Fruit fly (Drosophila melanogaster): ENCODE data around the gene NdufV3.

Gene NdufV3

dm6 chrX:11340719-11341322 is 9.0 kb upstream of the NdufV3 start:
- TF ChIP-seq Dll (optimal IDR thresholded peaks at IDR 0.05) (no peak), usp (GFP tag; optimal IDR thresholded peaks at IDR 0.05) (no peak), EcR (GFP tag; optimal IDR thresholded peaks at IDR 0.05) (no peak), CG8478 (optimal IDR thresholded peaks at IDR 0.05) (no peak), psq (optimal IDR thresholded peaks at IDR 0.05) (no peak), pan (optimal IDR thresholded peaks at IDR 0.05) (no peak)

- TF ChIP-seq psq (optimal IDR thresholded peaks at IDR 0.05) (no peak), CG8478 (optimal IDR thresholded peaks at IDR 0.05) (no peak), Dll (optimal IDR thresholded peaks at IDR 0.05) (no peak), pan (optimal IDR thresholded peaks at IDR 0.05) (no peak), EcR (GFP tag; optimal IDR thresholded peaks at IDR 0.05) (no peak), usp (GFP tag; optimal IDR thresholded peaks at IDR 0.05) (no peak)
Observed at dm6 chrX:11342168-11342567, 7.6 kb upstream of the NdufV3 start.

dm6 chrX:11342771-11343170 is 7.0 kb upstream of the NdufV3 start:
- TF ChIP-seq usp (GFP tag; optimal IDR thresholded peaks at IDR 0.05) (no peak), psq (optimal IDR thresholded peaks at IDR 0.05) (no peak), pan (optimal IDR thresholded peaks at IDR 0.05) (no peak), EcR (GFP tag; optimal IDR thresholded peaks at IDR 0.05) (no peak), CG8478 (optimal IDR thresholded peaks at IDR 0.05) (no peak)

- TF ChIP-seq Dll (optimal IDR thresholded peaks at IDR 0.05) (no peak), CG8478 (optimal IDR thresholded peaks at IDR 0.05) (no peak), usp (GFP tag; optimal IDR thresholded peaks at IDR 0.05) (no peak), psq (optimal IDR thresholded peaks at IDR 0.05) (no peak), pan (optimal IDR thresholded peaks at IDR 0.05) (no peak), EcR (GFP tag; optimal IDR thresholded peaks at IDR 0.05) (no peak)
Observed at dm6 chrX:11347809-11348208, 2.0 kb upstream of the NdufV3 start, which contains the start of the genes GCS1 and CG11756. Gene GCS1 (minus strand): TSS chrX:11348001. Gene CG11756 (plus strand): TSS chrX:11348120.

- TF ChIP-seq usp (GFP tag; optimal IDR thresholded peaks at IDR 0.05) (no peak), EcR (GFP tag; optimal IDR thresholded peaks at IDR 0.05) (no peak), psq (optimal IDR thresholded peaks at IDR 0.05) (no peak), pan (optimal IDR thresholded peaks at IDR 0.05) (no peak), CG8478 (optimal IDR thresholded peaks at IDR 0.05) (no peak), Dll (optimal IDR thresholded peaks at IDR 0.05) (no peak)
Observed at dm6 chrX:11348829-11349228, 969 bp upstream of the NdufV3 start, which contains the start of gene CG1738. Gene CG1738 (plus strand): TSS chrX:11349049.

dm6 chrX:11350505-11351327 is 918 bp downstream of the NdufV3 start, which contains the start of gene CG1737:
Gene CG1737 (plus strand): TSS chrX:11350608.
- no peak for TF ChIP-seq EcR (GFP tag; optimal IDR thresholded peaks at IDR 0.05)
- TF ChIP-seq psq (optimal IDR thresholded peaks at IDR 0.05) = no peak
- TF ChIP-seq CG8478 (optimal IDR thresholded peaks at IDR 0.05) = no peak
- TF ChIP-seq pan (optimal IDR thresholded peaks at IDR 0.05) = no peak
- TF ChIP-seq usp (GFP tag; optimal IDR thresholded peaks at IDR 0.05) = no peak
- TF ChIP-seq Dll (optimal IDR thresholded peaks at IDR 0.05) = no peak

- no peak for TF ChIP-seq pan (optimal IDR thresholded peaks at IDR 0.05)
- TF ChIP-seq CG8478 (optimal IDR thresholded peaks at IDR 0.05) = no peak
- TF ChIP-seq Dll (optimal IDR thresholded peaks at IDR 0.05) = no peak
- no peak for TF ChIP-seq psq (optimal IDR thresholded peaks at IDR 0.05)
- TF ChIP-seq usp (GFP tag; optimal IDR thresholded peaks at IDR 0.05) = no peak
- no peak for TF ChIP-seq EcR (GFP tag; optimal IDR thresholded peaks at IDR 0.05)
Observed at dm6 chrX:11351351-11351750, 1.6 kb downstream of the NdufV3 start.

- TF ChIP-seq usp (GFP tag; optimal IDR thresholded peaks at IDR 0.05) (no peak), pan (optimal IDR thresholded peaks at IDR 0.05) (no peak), Dll (optimal IDR thresholded peaks at IDR 0.05) (no peak), CG8478 (optimal IDR thresholded peaks at IDR 0.05) (no peak), EcR (GFP tag; optimal IDR thresholded peaks at IDR 0.05) (no peak), psq (optimal IDR thresholded peaks at IDR 0.05) (no peak)
Observed at dm6 chrX:11355708-11356174, 5.9 kb downstream of the NdufV3 start, which contains the start of gene dsh. Gene dsh (plus strand): TSS chrX:11355881.

- no peak for TF ChIP-seq Dll (optimal IDR thresholded peaks at IDR 0.05)
- TF ChIP-seq CG8478 (optimal IDR thresholded peaks at IDR 0.05) = no peak
- no peak for TF ChIP-seq pan (optimal IDR thresholded peaks at IDR 0.05)
- TF ChIP-seq EcR (GFP tag; optimal IDR thresholded peaks at IDR 0.05) = no peak
- TF ChIP-seq psq (optimal IDR thresholded peaks at IDR 0.05) = no peak
- no peak for TF ChIP-seq usp (GFP tag; optimal IDR thresholded peaks at IDR 0.05)
Observed at dm6 chrX:11356648-11357047, 6.8 kb downstream of the NdufV3 start.

dm6 chrX:11359081-11359481 is 9.3 kb downstream of the NdufV3 start, which contains the start of gene Pa1:
Gene Pa1 (plus strand): TSS chrX:11359236.
- no peak for TF ChIP-seq psq (optimal IDR thresholded peaks at IDR 0.05)
- no peak for TF ChIP-seq Dll (optimal IDR thresholded peaks at IDR 0.05)
- no peak for TF ChIP-seq EcR (GFP tag; optimal IDR thresholded peaks at IDR 0.05)
- TF ChIP-seq CG8478 (optimal IDR thresholded peaks at IDR 0.05) = no peak
- no peak for TF ChIP-seq pan (optimal IDR thresholded peaks at IDR 0.05)
- no peak for TF ChIP-seq usp (GFP tag; optimal IDR thresholded peaks at IDR 0.05)

- TF ChIP-seq EcR (GFP tag; optimal IDR thresholded peaks at IDR 0.05) = no peak
- TF ChIP-seq pan (optimal IDR thresholded peaks at IDR 0.05) = no peak
- TF ChIP-seq CG8478 (optimal IDR thresholded peaks at IDR 0.05) = no peak
- TF ChIP-seq usp (GFP tag; optimal IDR thresholded peaks at IDR 0.05) = no peak
- no peak for TF ChIP-seq Dll (optimal IDR thresholded peaks at IDR 0.05)
- TF ChIP-seq psq (optimal IDR thresholded peaks at IDR 0.05) = no peak
Observed at dm6 chrX:11367783-11368509, 18.1 kb downstream of the NdufV3 start, which contains the start of the genes hop and Tim8. Gene hop (minus strand): TSS chrX:11368098. Gene Tim8 (plus strand): TSS chrX:11368445.

All from whole organism.